Worm (Caenorhabditis elegans): ENCODE data around the gene Y41D4B.15.

Gene Y41D4B.15

ce11 chrIV:1548457-1548861 lies 15.4 kb upstream of the Y41D4B.15 start, which contains the start of gene col-107:
TSS of gene col-107 (plus strand) at chrIV:1548721.
- TF ChIP-seq K02D7.2 (tag; optimal IDR thresholded peaks at IDR 0.05), result no peak
- TF ChIP-seq dve-1 (tag; optimal IDR thresholded peaks at IDR 0.05), result peak; percentile 5
- TF ChIP-seq nfya-1 (tag; optimal IDR thresholded peaks at IDR 0.05), result peak; percentile 7
- TF ChIP-seq ceh-22 (tag; optimal IDR thresholded peaks at IDR 0.05), result no peak

- TF ChIP-seq ceh-14 (tag; optimal IDR thresholded peaks at IDR 0.05) (peak; percentile 9), T23F11.4 (GFP tag; optimal IDR thresholded peaks at IDR 0.05) (peak; percentile 9), nhr-232 (tag; optimal IDR thresholded peaks at IDR 0.05) (no peak), ztf-16 (tag; optimal IDR thresholded peaks at IDR 0.05) (peak; percentile 31), eyg-1 (tag; optimal IDR thresholded peaks at IDR 0.05) (no peak)
Measured at ce11 chrIV:1549095-1550093, 14.5 kb upstream of the Y41D4B.15 start.

- TF ChIP-seq zip-5 (tag; optimal IDR thresholded peaks at IDR 0.05) (no peak), hlh-13 (GFP tag; optimal IDR thresholded peaks at IDR 0.05) (no peak), nhr-232 (tag; optimal IDR thresholded peaks at IDR 0.05) (no peak), tbx-2 (tag; optimal IDR thresholded peaks at IDR 0.05) (no peak), T23F11.4 (GFP tag; optimal IDR thresholded peaks at IDR 0.05) (no peak), C38D4.7 (GFP tag; optimal IDR thresholded peaks at IDR 0.05) (no peak), elt-2 (tag; optimal IDR thresholded peaks at IDR 0.05) (no peak), ceh-22 (tag; optimal IDR thresholded peaks at IDR 0.05) (no peak), fax-1 (tag; optimal IDR thresholded peaks at IDR 0.05) (no peak), rnt-1 (tag; optimal IDR thresholded peaks at IDR 0.05) (no peak), gmeb-2 (tag; optimal IDR thresholded peaks at IDR 0.05) (no peak), ceh-24 (tag; optimal IDR thresholded peaks at IDR 0.05) (no peak), pat-9 (tag; optimal IDR thresholded peaks at IDR 0.05) (no peak), unc-86 (tag; optimal IDR thresholded peaks at IDR 0.05) (no peak), pros-1 (tag; optimal IDR thresholded peaks at IDR 0.05) (no peak), ceh-2 (tag; optimal IDR thresholded peaks at IDR 0.05) (no peak), pax-1 (tag; optimal IDR thresholded peaks at IDR 0.05) (no peak), hlh-15 (tag; optimal IDR thresholded peaks at IDR 0.05) (no peak), pag-3 (tag; optimal IDR thresholded peaks at IDR 0.05; ENCODE audit: borderline replicate concordance) (no peak)
Measured at ce11 chrIV:1550131-1550530, 13.8 kb upstream of the Y41D4B.15 start, which contains the start of gene C34H4.5. TSS of gene C34H4.5 (minus strand) at chrIV:1550231.

- TF ChIP-seq odd-2 (tag; optimal IDR thresholded peaks at IDR 0.05) (no peak), nfya-1 (tag; optimal IDR thresholded peaks at IDR 0.05) (no peak), ceh-30 (tag; optimal IDR thresholded peaks at IDR 0.05) (no peak), mec-3 (tag; optimal IDR thresholded peaks at IDR 0.05; ENCODE audit: borderline replicate concordance) (no peak), sdc-2 (tag; optimal IDR thresholded peaks at IDR 0.05) (no peak), hlh-13 (GFP tag; optimal IDR thresholded peaks at IDR 0.05) (no peak), ceh-48 (tag; optimal IDR thresholded peaks at IDR 0.05) (no peak), syd-9 (tag; optimal IDR thresholded peaks at IDR 0.05) (no peak), hlh-6 (tag; optimal IDR thresholded peaks at IDR 0.05) (no peak), npax-4 (tag; optimal IDR thresholded peaks at IDR 0.05) (no peak), hlh-30 (tag; optimal IDR thresholded peaks at IDR 0.05; ENCODE audit: insufficient read depth) (no peak), ets-4 (tag; optimal IDR thresholded peaks at IDR 0.05) (no peak), ceh-19 (GFP tag; optimal IDR thresholded peaks at IDR 0.05) (no peak), fkh-6 (tag; optimal IDR thresholded peaks at IDR 0.05) (no peak)
Measured at ce11 chrIV:1550578-1550977, 13.3 kb upstream of the Y41D4B.15 start, which contains the start of gene tag-244. TSS of gene tag-244 (plus strand) at chrIV:1550878.
